Worm (Caenorhabditis elegans): Measurements from ENCODE around the gene snt-3.

- TF ChIP-seq dve-1 (tag; optimal IDR thresholded peaks at IDR 0.05), result peak; percentile 62
- no peak for TF ChIP-seq pha-2 (tag; optimal IDR thresholded peaks at IDR 0.05)
- TF ChIP-seq lin-11 (tag; optimal IDR thresholded peaks at IDR 0.05), result no peak
Observed at ce11 chrV:1416154-1416553, 45.3 kb upstream of the snt-3 start.

Data from whole organism, late embryonic.